Worm (Caenorhabditis elegans): ENCODE results near the gene H23N18.5.

- no peak for TF ChIP-seq ama-1 (optimal IDR thresholded peaks at IDR 0.05)
- no peak for TF ChIP-seq egl-27 (tag; optimal IDR thresholded peaks at IDR 0.05)
- no peak for TF ChIP-seq ztf-11 (tag; optimal IDR thresholded peaks at IDR 0.05)
- TF ChIP-seq elt-1 (tag; optimal IDR thresholded peaks at IDR 0.05), result no peak
- TF ChIP-seq dmd-4 (tag; optimal IDR thresholded peaks at IDR 0.05), result no peak
- no peak for TF ChIP-seq alr-1 (tag; optimal IDR thresholded peaks at IDR 0.05)
- TF ChIP-seq R02D3.7 (tag; optimal IDR thresholded peaks at IDR 0.05), result no peak
- no peak for TF ChIP-seq fos-1 (tag; optimal IDR thresholded peaks at IDR 0.05)
- TF ChIP-seq nhr-12 (tag; optimal IDR thresholded peaks at IDR 0.05), result no peak
- TF ChIP-seq ceh-16 (tag; optimal IDR thresholded peaks at IDR 0.05), result no peak
These were observed 26.8 kb downstream of the H23N18.5 start, which contains the start of gene T19H12.3 for ce11 chrV:4885372-4885771.

All from whole organism, L2 larva.